Fruit fly (Drosophila melanogaster) Kc167 (cell line): ENCODE results near the gene S6KL.

Experiments
- psq ChIP-seq: fragments of >200 bp; optimal IDR thresholded peaks from 2 replicates; lab custom pipeline; 2017; ENCODE audit warnings: missing external identifiers
- ttk ChIP-seq: sonication (Bioruptor generic); optimal IDR thresholded peaks from 2 replicates; lab custom pipeline; 2017; ENCODE audit warnings: missing external identifiers

- TF ChIP-seq ttk (lab: Kevin White, UChicago) = no peak
- TF ChIP-seq psq (lab: Kevin White, UChicago) = no peak
These were observed 60.7 kb downstream of the S6KL start for dm6 chrX:18849022-18849368.
